Fruit fly (Drosophila melanogaster): Measurements from ENCODE around the gene dtn.

DNA sequence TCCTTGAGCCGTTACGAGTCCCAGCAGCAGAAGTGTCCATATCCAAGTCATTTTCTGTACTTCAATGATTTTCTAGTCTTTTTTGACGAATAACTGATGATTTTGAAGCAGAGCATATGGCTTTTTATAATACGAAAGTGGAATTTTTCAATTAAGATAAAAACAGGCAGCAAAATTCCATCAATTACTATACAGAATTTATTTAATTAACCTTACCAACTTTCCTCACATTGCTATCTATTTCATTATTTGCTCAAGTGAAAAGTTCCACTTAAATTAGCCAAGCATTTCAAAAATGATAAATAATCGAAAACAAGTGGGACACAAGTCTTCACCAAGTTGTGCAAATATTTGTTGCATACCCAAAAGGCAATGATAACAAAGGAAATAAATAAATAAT lies 25.7 kb upstream of the dtn start, which contains the start of gene CG43090:
- TF ChIP-seq Snoo (tag; optimal IDR thresholded peaks at IDR 0.05), result no peak
- TF ChIP-seq Pif1B (GFP tag; optimal IDR thresholded peaks at IDR 0.05), result no peak

All from whole organism, pupa.